Fruit fly (Drosophila melanogaster) whole organism: ENCODE results near the gene Osi20.
A peak's percentile ranks its signal among the peaks of the same experiment; 100 is the strongest.

Experiments
- CG8478 ChIP-seq: fragments of >200 bp; optimal IDR thresholded peaks from 2 replicates; lab custom pipeline; 2018; ENCODE audit warnings: inconsistent platforms
- Dll ChIP-seq: fragments of >200 bp; optimal IDR thresholded peaks from 2 replicates; lab custom pipeline; 2017
- EcR ChIP-seq, 2 experiments: fragments of >200 bp; optimal IDR thresholded peaks; 2 replicates each; lab custom pipeline; 2017; ENCODE audit warnings: missing biosample characterization in 2 of 2, missing genetic modification characterization in 2 of 2, missing genetic modification reagents in 2 of 2
- pan ChIP-seq: fragments of >200 bp; optimal IDR thresholded peaks from 2 replicates; lab custom pipeline; 2017
- psq ChIP-seq: fragments of >200 bp; optimal IDR thresholded peaks from 2 replicates; lab custom pipeline; 2017
- usp ChIP-seq: fragments of >200 bp; optimal IDR thresholded peaks from 2 replicates; lab custom pipeline; 2017; ENCODE audit warnings: missing biosample characterization, missing genetic modification characterization, mixed read lengths

The Osi20 gene

dm6 chr3R:6377497-6377896 lies 37.6 kb downstream of the Osi20 start, which contains the start of gene CG42537:
Gene CG42537 (plus strand): TSS chr3R:6377797.
- TF ChIP-seq Dll (no peak), pan (lab: Kevin White, UChicago) (no peak), psq (lab: Kevin White, UChicago) (no peak), EcR (GFP tag; optimal IDR thresholded peaks at IDR 0.05; lab: Kevin White, UChicago) (no peak), usp (GFP tag; lab: Kevin White, UChicago) (no peak), CG8478 (no peak)

- no peak for TF ChIP-seq Dll
- TF ChIP-seq usp (GFP tag; lab: Kevin White, UChicago): no peak
- no peak for TF ChIP-seq CG8478
- no peak for TF ChIP-seq EcR (GFP tag; optimal IDR thresholded peaks at IDR 0.05; lab: Kevin White, UChicago)
Measured at dm6 chr3R:6380129-6380528, 40.2 kb downstream of the Osi20 start, which contains the start of the genes CG1024 and TfIIFalpha. Gene CG1024 (minus strand): TSS chr3R:6380328. Gene TfIIFalpha (plus strand): TSS chr3R:6380467.

dm6 chr3R:6381784-6382183 lies 41.9 kb downstream of the Osi20 start:
- TF ChIP-seq pan (lab: Kevin White, UChicago): no peak
- no peak for TF ChIP-seq Dll
- no peak for TF ChIP-seq usp (GFP tag; lab: Kevin White, UChicago)
- TF ChIP-seq psq (lab: Kevin White, UChicago): no peak
- no peak for TF ChIP-seq EcR (GFP tag; optimal IDR thresholded peaks at IDR 0.05; lab: Kevin White, UChicago)
- no peak for TF ChIP-seq CG8478

- TF ChIP-seq CG8478 (peak; percentile 50), Dll (no peak)
Measured at dm6 chr3R:6382733-6383465, 43.0 kb downstream of the Osi20 start, which contains the start of gene gzl. Gene gzl (plus strand): TSS chr3R:6382914.

- TF ChIP-seq Dll (no peak), psq (lab: Kevin White, UChicago) (no peak), CG8478 (no peak), pan (lab: Kevin White, UChicago) (no peak), usp (GFP tag; lab: Kevin White, UChicago) (no peak), EcR (GFP tag; optimal IDR thresholded peaks at IDR 0.05; lab: Kevin White, UChicago) (no peak)
Measured at dm6 chr3R:6383466-6383769, 43.5 kb downstream of the Osi20 start.

dm6 chr3R:6388414-6388830 lies 48.5 kb downstream of the Osi20 start:
- no peak for TF ChIP-seq usp (GFP tag; lab: Kevin White, UChicago)
- no peak for TF ChIP-seq Dll
- TF ChIP-seq CG8478: no peak
- no peak for TF ChIP-seq EcR (GFP tag; optimal IDR thresholded peaks at IDR 0.05; lab: Kevin White, UChicago)
